Fruit fly (Drosophila melanogaster) whole organism, prepupa: ENCODE data around the gene hyd.

Experiments used
- CG7368 ChIP-seq: fragments of 200-800 bp; sonication (Bioruptor generic); optimal IDR thresholded peaks from 3 replicates; lab custom pipeline; 2016; ENCODE audit warnings: missing biosample characterization, missing genetic modification characterization
- Eip75B ChIP-seq: fragments of 200-800 bp; sonication (Bioruptor generic); optimal IDR thresholded peaks from 3 replicates; lab custom pipeline; 2016; ENCODE audit warnings: missing biosample characterization, missing genetic modification characterization
- Hr4 ChIP-seq: fragments of 200-800 bp; sonication (Bioruptor generic); optimal IDR thresholded peaks from 3 replicates; lab custom pipeline; 2016; ENCODE audit warnings: missing biosample characterization, missing genetic modification characterization

DNA sequence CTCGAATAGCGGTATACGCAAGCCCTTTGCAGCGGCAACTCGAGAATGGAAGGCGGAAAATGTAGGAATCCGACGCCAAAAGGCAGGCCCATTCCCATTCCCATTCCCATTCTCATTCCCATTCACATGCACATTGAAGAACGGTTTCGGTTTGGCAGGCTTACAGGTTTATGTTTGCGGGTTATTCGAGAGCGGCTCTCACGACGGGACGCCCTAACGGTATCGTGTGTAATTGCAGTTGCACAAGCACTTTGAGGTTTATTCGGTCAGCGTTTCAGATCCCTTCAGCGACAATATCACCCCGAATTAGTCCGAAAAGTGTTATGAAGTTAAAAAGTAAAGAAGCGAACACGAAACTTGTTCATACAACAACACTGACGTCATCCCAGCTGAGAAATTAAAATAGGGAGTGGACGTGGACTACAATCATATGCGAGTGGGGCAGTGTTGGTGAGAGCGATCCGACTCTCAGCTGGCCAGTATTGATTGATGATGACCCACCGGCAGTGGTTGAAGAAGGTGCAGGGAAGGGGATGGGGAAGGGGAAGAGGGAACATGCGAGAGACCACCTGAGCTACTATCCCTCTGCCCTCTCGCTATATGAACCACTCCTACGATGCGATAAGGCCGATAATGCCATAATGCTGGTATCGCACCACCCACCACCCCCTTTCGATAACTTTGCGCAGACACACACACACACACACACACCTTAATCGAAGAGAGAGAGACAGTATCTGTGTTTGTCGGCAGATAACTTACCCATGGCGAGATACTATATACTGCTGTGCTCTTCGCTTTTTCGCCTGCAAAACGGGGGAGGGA, 21.0 kb downstream of the hyd start:
- no peak for TF ChIP-seq CG7368 (GFP tag; lab: Kevin White, UChicago)
- no peak for TF ChIP-seq Eip75B (GFP tag; lab: Kevin White, UChicago)
- no peak for TF ChIP-seq Hr4
